Worm (Caenorhabditis elegans): Measurements from ENCODE around the gene bgnt-1.5.

The bgnt-1.5 gene

ce11 chrX:13232259-13232658, at the start of gene bgnt-1.5:
Gene bgnt-1.5, minus strand, starts transcription at chrX:13232359.
- TF ChIP-seq dao-5 (tag; optimal IDR thresholded peaks at IDR 0.05): no peak
- no peak for TF ChIP-seq W03F9.2 (tag; optimal IDR thresholded peaks at IDR 0.05)
- no peak for TF ChIP-seq him-1 (tag; optimal IDR thresholded peaks at IDR 0.05)

- TF ChIP-seq dao-5 (tag; optimal IDR thresholded peaks at IDR 0.05) (no peak), him-1 (tag; optimal IDR thresholded peaks at IDR 0.05) (no peak), W03F9.2 (tag; optimal IDR thresholded peaks at IDR 0.05) (no peak)
Measured at ce11 chrX:13278876-13279275, 46.7 kb upstream of the bgnt-1.5 start, which contains the start of gene phf-33. Gene phf-33, minus strand, starts transcription at chrX:13278976.

- TF ChIP-seq dao-5 (tag; optimal IDR thresholded peaks at IDR 0.05) (no peak), W03F9.2 (tag; optimal IDR thresholded peaks at IDR 0.05) (no peak), him-1 (tag; optimal IDR thresholded peaks at IDR 0.05) (no peak)
Measured at ce11 chrX:13274102-13274501, 41.9 kb upstream of the bgnt-1.5 start, which contains the start of gene cyp-14A3. Gene cyp-14A3, minus strand, starts transcription at chrX:13274202.

- no peak for TF ChIP-seq him-1 (tag; optimal IDR thresholded peaks at IDR 0.05)
- TF ChIP-seq dao-5 (tag; optimal IDR thresholded peaks at IDR 0.05): no peak
- TF ChIP-seq W03F9.2 (tag; optimal IDR thresholded peaks at IDR 0.05): no peak
Measured at ce11 chrX:13269586-13269985, 37.4 kb upstream of the bgnt-1.5 start, which contains the start of gene cyp-14A2. Gene cyp-14A2, minus strand, starts transcription at chrX:13269686.

- no peak for TF ChIP-seq him-1 (tag; optimal IDR thresholded peaks at IDR 0.05)
- no peak for TF ChIP-seq dao-5 (tag; optimal IDR thresholded peaks at IDR 0.05)
- no peak for TF ChIP-seq W03F9.2 (tag; optimal IDR thresholded peaks at IDR 0.05)
Measured at ce11 chrX:13267230-13267629, 35.1 kb upstream of the bgnt-1.5 start, which contains the start of gene cyp-14A1. Gene cyp-14A1, minus strand, starts transcription at chrX:13267355.

ce11 chrX:13264550-13264949, 32.4 kb upstream of the bgnt-1.5 start:
- TF ChIP-seq dao-5 (tag; optimal IDR thresholded peaks at IDR 0.05): peak; percentile 77
- peak; percentile 68 for TF ChIP-seq him-1 (tag; optimal IDR thresholded peaks at IDR 0.05)
- no peak for TF ChIP-seq W03F9.2 (tag; optimal IDR thresholded peaks at IDR 0.05)

ce11 chrX:13262195-13262594, 30.0 kb upstream of the bgnt-1.5 start, which contains the start of gene K09A11.1:
Gene K09A11.1, plus strand, starts transcription at chrX:13262495.
- TF ChIP-seq dao-5 (tag; optimal IDR thresholded peaks at IDR 0.05) (no peak), W03F9.2 (tag; optimal IDR thresholded peaks at IDR 0.05) (no peak), him-1 (tag; optimal IDR thresholded peaks at IDR 0.05) (no peak)

DNA sequence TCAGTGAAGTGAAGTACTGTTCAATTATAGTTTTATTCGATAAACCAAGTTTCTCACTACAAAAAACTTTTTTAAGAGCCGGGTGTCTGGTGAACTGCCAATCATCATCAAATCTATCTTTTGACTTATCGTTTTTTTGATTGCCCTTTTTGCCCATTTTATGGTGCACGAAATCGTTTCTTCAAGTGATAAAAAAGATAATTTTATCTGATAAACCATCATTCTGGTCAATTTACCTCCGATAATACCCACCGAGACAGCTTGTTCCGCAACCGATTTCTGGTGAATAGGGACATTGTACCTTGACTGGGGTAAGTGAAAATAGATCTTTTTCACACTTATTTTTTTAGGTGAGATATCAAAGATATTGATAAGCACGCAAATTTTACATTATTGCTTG, 25.4 kb upstream of the bgnt-1.5 start, which contains the start of gene K08H2.10:
Gene K08H2.10, plus strand, starts transcription at position 230 of the 400 bp plus-strand sequence.
- no peak for TF ChIP-seq dao-5 (tag; optimal IDR thresholded peaks at IDR 0.05)
- no peak for TF ChIP-seq W03F9.2 (tag; optimal IDR thresholded peaks at IDR 0.05)
- no peak for TF ChIP-seq him-1 (tag; optimal IDR thresholded peaks at IDR 0.05)

DNA sequence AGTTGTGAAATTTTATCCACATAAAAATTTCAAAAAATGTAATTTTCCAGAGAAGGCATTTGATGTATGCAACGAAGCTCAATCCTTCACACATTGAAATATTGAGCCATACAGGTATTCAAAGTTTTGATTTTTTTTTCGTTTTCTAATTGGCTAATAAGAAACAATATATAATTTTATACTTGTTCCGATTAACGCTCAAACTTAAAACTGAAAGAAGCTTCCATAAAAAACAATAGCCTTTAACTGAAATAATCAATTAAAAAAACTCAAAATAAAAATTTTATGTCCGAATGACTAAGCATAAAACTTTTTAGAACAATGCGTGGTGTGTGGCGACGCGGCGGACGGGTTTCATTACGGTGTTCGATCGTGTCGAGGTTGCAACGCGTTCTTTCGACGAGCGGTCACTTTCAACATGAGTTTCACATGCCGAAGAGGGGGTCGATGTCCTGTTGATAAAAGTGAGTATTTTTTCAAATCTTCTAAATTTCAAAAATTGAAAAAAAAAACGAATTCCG, 19.8 kb upstream of the bgnt-1.5 start, which contains the start of gene nhr-32:
Gene nhr-32, plus strand, starts transcription at position 51 of the 521 bp plus-strand sequence.
- no peak for TF ChIP-seq W03F9.2 (tag; optimal IDR thresholded peaks at IDR 0.05)
- no peak for TF ChIP-seq him-1 (tag; optimal IDR thresholded peaks at IDR 0.05)
- TF ChIP-seq dao-5 (tag; optimal IDR thresholded peaks at IDR 0.05): no peak

ce11 chrX:13251354-13251843, 19.2 kb upstream of the bgnt-1.5 start:
- TF ChIP-seq him-1 (tag; optimal IDR thresholded peaks at IDR 0.05): no peak

ce11 chrX:13250163-13250562, 18.0 kb upstream of the bgnt-1.5 start:
- no peak for TF ChIP-seq W03F9.2 (tag; optimal IDR thresholded peaks at IDR 0.05)
- TF ChIP-seq him-1 (tag; optimal IDR thresholded peaks at IDR 0.05): no peak
- no peak for TF ChIP-seq dao-5 (tag; optimal IDR thresholded peaks at IDR 0.05)

DNA sequence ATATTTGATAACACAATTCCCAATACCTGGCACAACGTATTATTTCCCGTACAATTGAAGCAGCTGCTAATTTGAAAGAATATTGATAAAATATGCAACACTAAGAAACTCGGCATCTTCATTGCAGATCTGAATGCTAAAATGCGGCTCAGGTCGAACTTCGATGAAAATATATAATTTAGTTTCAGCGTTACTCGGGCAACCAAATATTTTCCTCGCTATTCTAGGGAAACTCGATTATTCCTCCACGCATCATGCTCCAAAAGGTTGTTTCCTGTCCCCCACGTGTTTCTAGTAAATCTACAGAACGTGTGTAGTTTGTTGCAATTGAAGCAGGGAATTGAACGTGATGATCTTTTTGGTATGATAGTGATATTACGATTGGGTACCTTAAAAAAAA, 16.9 kb upstream of the bgnt-1.5 start:
- TF ChIP-seq dao-5 (tag; optimal IDR thresholded peaks at IDR 0.05): no peak
- TF ChIP-seq W03F9.2 (tag; optimal IDR thresholded peaks at IDR 0.05): no peak
- no peak for TF ChIP-seq him-1 (tag; optimal IDR thresholded peaks at IDR 0.05)

DNA sequence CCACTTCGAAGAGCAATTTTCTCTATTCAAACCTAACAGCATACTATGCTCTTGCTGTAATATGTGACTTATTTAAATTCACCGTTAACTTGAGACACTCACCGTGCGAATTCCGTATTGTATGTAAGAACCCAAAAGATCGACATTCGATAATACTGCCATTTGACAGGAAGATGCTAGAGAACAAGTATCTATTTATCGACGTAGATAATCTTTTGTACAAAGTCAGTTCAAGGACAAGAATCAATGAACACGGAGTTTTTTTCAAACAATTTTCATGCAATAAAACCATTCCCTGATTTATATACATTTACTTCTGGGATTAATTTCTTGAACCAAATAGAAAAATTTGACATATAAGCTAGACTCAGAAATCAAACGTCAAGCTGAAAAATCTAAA, 16.1 kb upstream of the bgnt-1.5 start, which contains the start of gene K08H2.7:
Gene K08H2.7, minus strand, starts transcription at position 173 of the 400 bp plus-strand sequence.
- TF ChIP-seq him-1 (tag; optimal IDR thresholded peaks at IDR 0.05) (no peak), W03F9.2 (tag; optimal IDR thresholded peaks at IDR 0.05) (no peak), dao-5 (tag; optimal IDR thresholded peaks at IDR 0.05) (no peak)

- TF ChIP-seq dao-5 (tag; optimal IDR thresholded peaks at IDR 0.05) (no peak), him-1 (tag; optimal IDR thresholded peaks at IDR 0.05) (no peak), W03F9.2 (tag; optimal IDR thresholded peaks at IDR 0.05) (no peak)
Measured at ce11 chrX:13247614-13248013, 15.5 kb upstream of the bgnt-1.5 start.

All from whole organism, L4/young adult.